Fruit fly (Drosophila melanogaster) ovary, adult (tissue): ENCODE results near the gene Ctns.

ENCODE experiments used
- CG17801 ChIP-seq: fragments of 200-800 bp; optimal IDR thresholded peaks from 2 replicates; lab custom pipeline; 2019; ENCODE audit warnings: missing biosample characterization, mild to moderate bottlenecking, missing genetic modification characterization, moderate library complexity; ENCODE audit not compliant: partially characterized antibody

Ctns gene

dm6 chr3R:23058858-23059257, at the start of gene Ctns:
Gene Ctns (minus strand): TSS chr3R:23058958.
- TF ChIP-seq CG17801, result no peak

dm6 chr3R:23099233-23099632, 40.5 kb upstream of the Ctns start, which contains the start of gene CG6738:
Gene CG6738 (plus strand): TSS chr3R:23099533.
- TF ChIP-seq CG17801, result no peak

DNA sequence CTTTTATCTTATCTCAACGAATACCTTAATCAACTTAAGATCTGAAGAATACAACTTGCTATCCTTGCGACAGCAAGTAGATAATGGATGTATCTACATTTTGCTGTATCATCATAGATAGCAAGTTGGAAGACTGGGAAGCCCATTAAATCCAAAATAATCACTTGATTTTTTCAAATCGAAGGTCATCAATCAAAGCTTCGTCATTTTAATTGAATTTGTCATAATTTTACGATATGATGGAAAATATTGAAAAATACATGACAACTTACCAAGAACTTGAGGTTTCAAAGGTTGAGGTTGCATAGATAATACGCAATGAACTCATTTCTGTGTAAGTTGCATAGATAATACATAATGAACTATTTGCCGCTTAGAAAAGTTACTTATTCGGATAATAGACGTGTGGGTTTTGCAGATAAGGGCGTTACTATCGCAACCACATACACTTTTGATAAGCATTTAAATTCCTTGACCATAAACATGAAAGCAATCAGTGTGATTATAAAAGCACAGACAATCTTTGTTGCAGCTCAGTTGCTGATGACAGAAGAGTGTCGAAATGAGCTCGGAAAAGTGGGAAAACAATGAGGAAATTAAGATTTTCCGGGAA, 38.5 kb upstream of the Ctns start, which contains the start of gene CG6733:
TSS of gene CG6733 (plus strand) at position 532 of the 613 bp plus-strand sequence.
- TF ChIP-seq CG17801, result no peak

DNA sequence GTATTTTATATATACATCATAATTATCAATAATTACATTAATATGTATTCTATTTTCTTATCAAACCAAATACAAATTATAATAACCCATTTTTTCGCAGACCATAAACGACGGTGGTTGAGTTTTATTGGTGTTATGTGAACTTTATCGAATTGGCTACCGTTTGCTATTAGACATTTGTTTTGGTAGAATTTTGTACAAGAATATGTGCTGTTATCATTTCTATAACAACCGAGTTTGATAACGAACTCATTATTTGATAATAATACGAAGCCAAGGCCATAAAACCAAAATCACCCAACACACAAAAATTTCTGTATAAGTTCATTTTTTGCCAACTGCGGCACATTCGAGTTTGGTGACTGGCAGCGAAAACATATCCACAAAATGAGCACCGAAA, 36.6 kb upstream of the Ctns start, which contains the start of gene CG17109:
TSS of gene CG17109 (plus strand) at position 345 of the 400 bp plus-strand sequence.
- TF ChIP-seq CG17801, result no peak

DNA sequence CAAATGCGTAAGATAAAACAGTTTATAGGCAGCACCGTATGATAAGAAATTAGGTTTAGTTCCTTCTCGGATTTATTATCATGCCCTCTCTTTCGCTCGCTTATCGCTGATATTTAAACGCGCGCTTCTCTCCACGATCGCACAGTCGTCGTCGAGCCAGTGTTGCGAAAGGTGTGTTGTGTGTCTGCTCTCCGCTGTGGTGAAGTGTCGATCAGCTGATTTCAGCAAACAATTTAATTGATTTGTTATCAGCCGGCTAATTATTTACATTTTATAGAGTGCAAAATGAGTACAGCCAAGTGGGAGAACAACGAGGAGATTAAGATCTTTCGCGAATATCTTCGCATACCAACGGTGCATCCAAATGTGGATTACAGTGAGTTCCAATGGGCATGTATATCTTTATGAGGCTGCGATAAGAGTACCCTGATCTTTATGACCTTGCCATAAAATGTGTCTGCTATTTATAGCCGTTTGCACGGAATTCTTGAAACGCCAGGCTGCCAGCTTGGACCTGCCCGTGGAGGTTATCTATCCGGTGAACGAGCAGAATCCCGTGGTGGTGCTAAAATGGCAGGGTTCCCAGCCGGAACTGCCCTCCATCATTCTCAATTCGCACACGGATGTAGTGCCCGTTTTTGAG, 32.9 kb upstream of the Ctns start, which contains the start of the genes CG17110 and CG6726:
TSS of gene CG17110 (plus strand) at position 139 of the 643 bp plus-strand sequence.
TSS of gene CG6726 (plus strand) at position 139 of the 643 bp plus-strand sequence.
- peak; percentile 46 for TF ChIP-seq CG17801

dm6 chr3R:23088252-23088651, 29.5 kb upstream of the Ctns start:
- no peak for TF ChIP-seq CG17801

DNA sequence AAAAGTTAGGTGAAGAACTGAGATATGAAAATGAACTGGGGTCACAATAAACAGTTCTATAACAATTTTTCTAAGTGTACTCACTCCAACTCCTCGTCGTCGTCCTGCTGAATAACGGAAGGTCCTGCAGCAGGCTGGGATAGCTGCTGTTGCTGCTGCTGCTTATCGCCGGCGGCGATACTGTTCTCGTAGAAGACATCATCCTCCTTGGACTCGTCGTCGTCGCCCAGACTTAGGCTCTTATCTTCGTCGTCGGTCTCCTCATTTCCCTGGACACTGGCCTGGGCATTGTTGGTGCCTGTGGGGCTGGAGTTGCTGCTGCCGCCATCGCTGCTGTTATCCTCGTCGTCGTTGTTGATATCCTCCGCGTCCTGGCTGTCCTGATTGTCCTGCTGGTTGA, 22.5 kb upstream of the Ctns start:
- TF ChIP-seq CG17801, result no peak

- TF ChIP-seq CG17801, result no peak
These were observed 15.7 kb upstream of the Ctns start for dm6 chr3R:23074480-23074879.

DNA sequence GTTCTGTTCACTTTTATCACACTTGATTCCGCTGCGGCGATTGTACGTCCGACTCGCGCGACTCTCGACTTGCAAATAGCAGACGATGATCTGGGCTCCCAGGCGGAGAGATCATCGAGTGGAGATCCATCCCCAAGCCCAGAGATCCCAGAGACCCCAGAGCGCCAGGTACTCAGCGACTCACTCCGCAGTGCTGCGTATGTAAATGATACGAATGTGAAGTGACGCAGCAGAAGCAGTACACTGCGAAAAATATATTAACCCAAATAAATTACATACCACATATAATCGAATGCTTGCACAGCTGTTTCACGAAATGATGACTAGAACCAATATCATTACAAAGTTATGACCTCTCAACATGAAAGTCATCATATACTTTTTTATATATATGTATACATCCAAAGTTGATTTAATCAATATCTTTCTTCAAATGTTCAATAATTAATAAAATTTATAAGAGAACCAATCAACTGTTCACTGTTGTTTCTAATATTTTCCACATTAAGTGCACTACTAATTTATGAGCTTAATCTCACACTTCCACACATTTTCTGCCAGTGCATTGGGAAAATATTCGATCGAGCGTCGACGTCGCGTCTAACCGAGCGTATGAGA, 8.6 kb upstream of the Ctns start, which contains the start of gene CG17111:
TSS of gene CG17111 (minus strand) at position 51 of the 618 bp plus-strand sequence.
- no peak for TF ChIP-seq CG17801

dm6 chr3R:23061209-23061608, 2.5 kb upstream of the Ctns start, which contains the start of the genes sav and Ublcp1:
Gene sav (minus strand): TSS chr3R:23061304.
Gene Ublcp1 (plus strand): TSS chr3R:23061493.
- peak; percentile 50 for TF ChIP-seq CG17801

dm6 chr3R:23060166-23060565, 1.4 kb upstream of the Ctns start:
- no peak for TF ChIP-seq CG17801

dm6 chr3R:23057390-23057789, 1.4 kb downstream of the Ctns start:
- TF ChIP-seq CG17801, result no peak

DNA sequence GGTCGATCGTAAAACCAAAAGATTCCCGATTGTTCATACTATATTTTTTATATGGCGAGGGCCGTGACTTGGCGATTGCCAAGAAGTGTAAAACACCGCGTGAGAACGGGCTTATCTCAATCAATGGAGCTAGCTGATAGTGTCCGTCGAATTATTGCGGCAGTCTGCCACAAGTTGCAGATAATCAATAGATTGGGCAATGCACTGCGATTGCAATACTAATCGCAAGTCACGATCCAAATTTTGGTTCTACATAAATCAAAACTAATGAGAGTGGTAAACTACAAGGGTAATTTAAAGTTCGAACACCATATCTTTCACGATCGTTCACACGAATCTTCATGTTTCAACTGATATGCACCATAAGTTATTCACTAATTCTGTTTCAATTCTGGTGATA, 2.0 kb downstream of the Ctns start:
- no peak for TF ChIP-seq CG17801

DNA sequence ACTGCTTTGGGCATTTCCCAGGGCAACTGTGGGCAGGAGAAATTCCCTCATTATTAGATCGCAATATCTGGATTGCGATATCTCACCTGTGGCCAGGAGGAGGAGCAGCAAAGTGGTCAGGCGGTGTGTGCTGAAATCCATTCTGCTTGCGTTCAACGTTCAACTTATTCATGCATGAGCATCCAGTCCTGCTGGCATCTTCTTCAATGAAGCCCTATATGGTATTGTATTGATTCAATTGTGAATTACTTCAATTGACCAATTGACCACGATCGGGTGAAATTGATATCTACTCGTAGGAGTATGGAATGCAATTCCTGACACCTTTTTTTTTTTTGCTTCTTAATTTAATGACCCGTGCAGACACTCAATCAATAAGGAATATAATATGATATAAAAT, 2.6 kb downstream of the Ctns start:
- TF ChIP-seq CG17801, result no peak

- no peak for TF ChIP-seq CG17801
These were observed 4.8 kb downstream of the Ctns start, which contains the start of gene p53 for dm6 chr3R:23053936-23054335. Gene p53 (minus strand): TSS chr3R:23054082.

- TF ChIP-seq CG17801, result no peak
These were observed 5.5 kb downstream of the Ctns start for dm6 chr3R:23053135-23053730.

DNA sequence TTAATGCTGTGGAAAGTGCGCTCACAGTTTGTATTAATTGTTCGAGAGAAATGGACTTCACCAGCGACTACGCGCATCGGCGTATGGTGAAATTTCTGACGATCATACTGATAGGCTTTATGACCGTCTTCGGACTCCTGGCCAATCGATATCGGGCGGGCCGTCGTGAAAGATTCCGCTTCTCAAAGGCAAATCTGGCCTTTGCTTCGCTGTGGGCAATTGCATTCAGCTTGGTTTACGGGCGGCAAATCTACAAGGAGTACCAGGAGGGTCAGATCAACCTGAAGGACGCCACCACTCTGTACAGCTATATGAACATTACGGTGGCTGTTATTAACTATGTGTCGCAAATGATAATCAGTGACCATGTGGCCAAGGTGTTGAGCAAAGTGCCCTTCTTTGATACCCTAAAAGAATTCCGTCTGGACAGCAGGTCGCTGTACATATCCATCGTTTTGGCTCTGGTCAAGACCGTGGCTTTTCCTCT, 7.1 kb downstream of the Ctns start, which contains the start of gene Gr94a:
TSS of gene Gr94a (plus strand) at position 51 of the 487 bp plus-strand sequence.
- no peak for TF ChIP-seq CG17801
